Fruit fly (Drosophila melanogaster) whole organism, pupa: ENCODE data around the gene CG5191.

Experiments used
- CG10348 ChIP-seq: fragments of 200-800 bp; sonication (Bioruptor generic); IDR thresholded peaks from 2 replicates; pipeline ENCODE4 v1.3.6; 2022; ENCODE audit warnings: missing biosample characterization, missing genetic modification characterization
- CG12605 ChIP-seq: fragments of 200-800 bp; sonication (Bioruptor generic); IDR thresholded peaks from 2 replicates; pipeline ENCODE4 v1.3.6; 2022; ENCODE audit warnings: missing biosample characterization, missing genetic modification characterization
- CG13204 ChIP-seq: fragments of 200-800 bp; sonication (Bioruptor generic); optimal IDR thresholded peaks from 2 replicates; lab custom pipeline; 2018; ENCODE audit warnings: missing biosample characterization, mild to moderate bottlenecking, missing genetic modification characterization, moderate library complexity
- CG17806 ChIP-seq: fragments of 200-800 bp; sonication (Bioruptor generic); optimal IDR thresholded peaks from 2 replicates; lab custom pipeline; 2018; ENCODE audit warnings: missing biosample characterization, mild to moderate bottlenecking, missing genetic modification characterization, moderate library complexity
- CG32121 ChIP-seq: fragments of 200-800 bp; sonication (Bioruptor generic); IDR thresholded peaks from 2 replicates; pipeline ENCODE4 v1.3.6; 2022; ENCODE audit warnings: missing biosample characterization, missing genetic modification characterization
- CG4496 ChIP-seq: fragments of 200-800 bp; sonication (Bioruptor generic); IDR thresholded peaks from 3 replicates; pipeline ENCODE4 v1.3.6; 2022; ENCODE audit warnings: missing biosample characterization, missing genetic modification characterization
- CG8159 ChIP-seq: fragments of 200-800 bp; sonication (Bioruptor generic); optimal IDR thresholded peaks from 3 replicates; lab custom pipeline; 2018; ENCODE audit warnings: missing biosample characterization, mild to moderate bottlenecking, missing genetic modification characterization, moderate library complexity
- D1 ChIP-seq: fragments of 200-800 bp; sonication (Bioruptor generic); optimal IDR thresholded peaks from 2 replicates; lab custom pipeline; 2018; ENCODE audit warnings: missing biosample characterization, mild to moderate bottlenecking, missing genetic modification characterization, moderate library complexity
- EcR ChIP-seq: fragments of 200-800 bp; sonication (Bioruptor generic); optimal IDR thresholded peaks from 3 replicates; lab custom pipeline; 2019; ENCODE audit warnings: missing biosample characterization, missing genetic modification characterization, mild to moderate bottlenecking, moderate library complexity, missing genetic modification reagents
- Ets98B ChIP-seq: fragments of 200-800 bp; sonication (Bioruptor generic); IDR thresholded peaks from 2 replicates; pipeline ENCODE4 v1.3.6; 2022; ENCODE audit warnings: missing biosample characterization, missing genetic modification characterization
- Pif1B ChIP-seq: fragments of 200-800 bp; sonication (Bioruptor generic); optimal IDR thresholded peaks from 3 replicates; lab custom pipeline; 2016; ENCODE audit warnings: missing biosample characterization, missing genetic modification characterization
- fd96Ca ChIP-seq: fragments of 200-800 bp; sonication (Bioruptor generic); IDR thresholded peaks from 3 replicates; pipeline ENCODE4 v1.3.6; 2022; ENCODE audit warnings: missing biosample characterization, missing genetic modification characterization
- rn ChIP-seq: fragments of 200-800 bp; sonication (Bioruptor generic); IDR thresholded peaks from 2 replicates; pipeline ENCODE4 v1.3.6; 2022; ENCODE audit warnings: missing biosample characterization, missing genetic modification characterization

DNA sequence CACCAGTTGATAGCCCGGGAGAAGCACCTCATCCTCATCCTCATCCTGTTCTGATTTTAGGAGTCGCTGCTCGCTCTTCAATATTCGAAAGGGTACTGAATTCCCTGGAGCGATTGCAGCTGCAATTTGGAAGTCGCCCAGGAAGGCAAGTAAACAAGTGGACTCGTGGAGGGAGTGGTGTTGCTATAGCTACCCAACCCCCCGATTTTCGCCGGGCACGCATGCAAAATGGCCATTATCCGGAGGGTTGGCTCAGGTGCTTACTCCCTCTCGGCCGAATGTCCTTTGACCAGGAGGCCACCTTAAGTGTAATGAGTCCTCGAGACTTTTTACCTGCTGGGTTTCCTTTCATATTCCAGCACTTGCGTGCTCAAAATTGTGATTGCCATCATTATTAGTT is 56.1 kb downstream of the CG5191 start, which contains the start of gene CG15923:
- no peak for TF ChIP-seq CG10348 (GFP tag; lab: Robert Waterston, UW)
- TF ChIP-seq D1 (tag; lab: Kevin White, UChicago), result no peak
- TF ChIP-seq CG8159, result no peak
- TF ChIP-seq CG12605 (GFP tag; lab: Robert Waterston, UW), result no peak
- TF ChIP-seq CG32121 (GFP tag; lab: Robert Waterston, UW), result no peak
- no peak for TF ChIP-seq CG13204 (GFP tag; lab: Kevin White, UChicago)
- TF ChIP-seq Ets98B (GFP tag; lab: Robert Waterston, UW), result no peak
- TF ChIP-seq CG4496 (GFP tag; lab: Robert Waterston, UW), result no peak
- TF ChIP-seq Pif1B (GFP tag; lab: Kevin White, UChicago), result no peak
- TF ChIP-seq fd96Ca (GFP tag; lab: Robert Waterston, UW), result no peak
- no peak for TF ChIP-seq rn (GFP tag; lab: Robert Waterston, UW)
- no peak for TF ChIP-seq CG17806 (tag; lab: Kevin White, UChicago)
- TF ChIP-seq EcR (GFP tag; lab: Kevin White, UChicago), result no peak
